Fruit fly (Drosophila melanogaster): Measurements from ENCODE around the gene Sry-delta.

Sry-delta gene

DNA sequence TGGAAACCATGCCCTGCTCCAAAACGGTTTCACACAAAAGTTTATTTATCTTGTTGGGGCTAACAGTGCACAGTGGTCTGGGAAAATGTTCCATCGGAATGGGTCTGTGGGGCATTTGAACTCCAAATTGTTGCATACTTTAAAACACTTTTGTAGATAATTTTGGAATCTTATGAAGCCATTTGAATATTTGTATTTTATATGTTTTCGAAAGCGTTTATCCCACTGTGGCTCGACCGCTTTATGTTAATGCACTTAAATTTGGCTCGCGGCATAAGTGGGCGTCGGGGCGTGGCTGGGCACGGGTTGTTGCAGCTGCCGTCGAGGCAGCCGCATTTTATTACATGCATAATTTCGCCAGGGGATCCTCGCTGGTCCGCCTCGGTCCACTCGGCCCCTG is 28.7 kb downstream of the Sry-delta start (continued):
- TF ChIP-seq Smox (GFP tag; optimal IDR thresholded peaks at IDR 0.05) = no peak
- peak; percentile 37 for TF ChIP-seq acj6 (GFP tag; optimal IDR thresholded peaks at IDR 0.05)
- TF ChIP-seq pdm3 (GFP tag; optimal IDR thresholded peaks at IDR 0.05) = no peak
- no peak for TF ChIP-seq Ets96B (tag; optimal IDR thresholded peaks at IDR 0.05)
- peak; percentile 75 for TF ChIP-seq Eip78C (GFP tag)
- TF ChIP-seq CG8632 (GFP tag; optimal IDR thresholded peaks at IDR 0.05) = peak; percentile 7
- peak; percentile 48 for TF ChIP-seq Hr39 (GFP tag; optimal IDR thresholded peaks at IDR 0.05)
- TF ChIP-seq CG16779 (tag; optimal IDR thresholded peaks at IDR 0.05) = no peak

DNA sequence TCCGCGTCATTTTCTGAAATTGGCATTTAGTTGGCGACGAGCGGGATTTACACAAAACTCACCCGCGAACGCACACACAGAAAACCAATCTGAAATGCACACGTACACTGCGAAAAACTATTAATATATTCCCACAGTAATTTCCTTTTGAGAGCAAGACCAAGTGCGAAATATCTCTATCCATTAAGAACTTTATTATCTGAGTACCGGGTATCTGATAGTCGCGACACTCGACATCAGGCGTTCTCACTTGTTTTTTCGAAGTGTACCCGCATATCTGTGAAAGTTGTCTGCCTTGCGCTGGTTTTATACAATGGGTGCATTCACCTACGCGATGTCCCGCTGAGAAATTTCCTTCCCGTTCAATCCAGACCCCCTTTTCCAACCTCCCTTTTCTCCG is 32.9 kb downstream of the Sry-delta start:
- no peak for TF ChIP-seq CG9139 (GFP tag; optimal IDR thresholded peaks at IDR 0.05)
- peak; percentile 62 for TF ChIP-seq CG8632 (GFP tag; optimal IDR thresholded peaks at IDR 0.05)
- peak; percentile 72 for TF ChIP-seq OdsH (GFP tag; optimal IDR thresholded peaks at IDR 0.05)
- peak; percentile 68 for TF ChIP-seq CG31627 (GFP tag; optimal IDR thresholded peaks at IDR 0.05)
- TF ChIP-seq CG6276 (GFP tag; optimal IDR thresholded peaks at IDR 0.05) = peak; percentile 46
- TF ChIP-seq CG11762 (GFP tag; optimal IDR thresholded peaks at IDR 0.05; ENCODE audit: insufficient read depth) = peak; percentile 36
- peak; percentile 70 for TF ChIP-seq Hr39 (GFP tag; optimal IDR thresholded peaks at IDR 0.05)
- TF ChIP-seq CG6808 (GFP tag; optimal IDR thresholded peaks at IDR 0.05) = peak; percentile 35
- TF ChIP-seq vri (GFP tag; optimal IDR thresholded peaks at IDR 0.05) = no peak
- peak; percentile 73 for TF ChIP-seq pdm3 (GFP tag; optimal IDR thresholded peaks at IDR 0.05)
- peak; percentile 86 for TF ChIP-seq Hr4 (GFP tag; optimal IDR thresholded peaks at IDR 0.05)
- peak; percentile 36 for TF ChIP-seq spab (GFP tag; optimal IDR thresholded peaks at IDR 0.05)
- TF ChIP-seq acj6 (GFP tag; optimal IDR thresholded peaks at IDR 0.05) = peak; percentile 67
- peak; percentile 37 for TF ChIP-seq Ets96B (tag; optimal IDR thresholded peaks at IDR 0.05)
- peak; percentile 48 for TF ChIP-seq CG3032 (tag; optimal IDR thresholded peaks at IDR 0.05)
- TF ChIP-seq dsx (GFP tag; optimal IDR thresholded peaks at IDR 0.05; ENCODE audit: poor library complexity, severe bottlenecking) = peak; percentile 3
- TF ChIP-seq Sox102F (GFP tag; optimal IDR thresholded peaks at IDR 0.05) = peak; percentile 51
- peak; percentile 74 for TF ChIP-seq CG6792 (GFP tag; optimal IDR thresholded peaks at IDR 0.05)
- TF ChIP-seq svp (GFP tag) = peak; percentile 75
- peak; percentile 63 for TF ChIP-seq net (GFP tag; optimal IDR thresholded peaks at IDR 0.05)
- peak; percentile 55; the same call in 2 of the 3 replicates for TF ChIP-seq CG8119 (GFP tag; IDR thresholded peaks at IDR 0.05)
- peak; percentile 31 for TF ChIP-seq CG8319 (GFP tag; optimal IDR thresholded peaks at IDR 0.05)
- TF ChIP-seq Hr38 (GFP tag; optimal IDR thresholded peaks at IDR 0.05) = no peak
- peak; percentile 61 for TF ChIP-seq Met (GFP tag; optimal IDR thresholded peaks at IDR 0.05)
- peak; percentile 58 for TF ChIP-seq CG4318 (GFP tag; optimal IDR thresholded peaks at IDR 0.05)
- peak; percentile 80 for TF ChIP-seq CG32006 (GFP tag; optimal IDR thresholded peaks at IDR 0.05)
- TF ChIP-seq CG34406 (GFP tag; optimal IDR thresholded peaks at IDR 0.05) = peak; percentile 48
- no peak for TF ChIP-seq CG16779 (tag; optimal IDR thresholded peaks at IDR 0.05)
- peak; percentile 24 to 52 for TF ChIP-seq ss (GFP tag; optimal IDR thresholded peaks at IDR 0.05)
- TF ChIP-seq lz (GFP tag; optimal IDR thresholded peaks at IDR 0.05) = peak; percentile 72
- TF ChIP-seq CG7368 (GFP tag; optimal IDR thresholded peaks at IDR 0.05) = peak; percentile 3
- TF ChIP-seq Sox15 (GFP tag; optimal IDR thresholded peaks at IDR 0.05) = peak; percentile 39
- peak; percentile 70 for TF ChIP-seq Gug (GFP tag; IDR thresholded peaks at IDR 0.05)
- TF ChIP-seq salr (GFP tag; optimal IDR thresholded peaks at IDR 0.05) = peak; percentile 20 to 53
- TF ChIP-seq CG1621 (tag; optimal IDR thresholded peaks at IDR 0.05) = peak; percentile 65
- TF ChIP-seq fkh (GFP tag; optimal IDR thresholded peaks at IDR 0.05) = no peak
- TF ChIP-seq topi (GFP tag; optimal IDR thresholded peaks at IDR 0.05) = peak; percentile 53
- TF ChIP-seq Eip93F (GFP tag; optimal IDR thresholded peaks at IDR 0.05) = no peak
- peak; percentile 71 for TF ChIP-seq CG10631 (GFP tag; optimal IDR thresholded peaks at IDR 0.05)
- no peak for TF ChIP-seq Smox (GFP tag; optimal IDR thresholded peaks at IDR 0.05)
- TF ChIP-seq fd85E (GFP tag; optimal IDR thresholded peaks at IDR 0.05) = no peak
- peak; percentile 51 for TF ChIP-seq achi (GFP tag; optimal IDR thresholded peaks at IDR 0.05)
- TF ChIP-seq CG11294 (GFP tag; IDR thresholded peaks at IDR 0.05) = peak; percentile 24; the same call in 1 of the 2 replicates
- no peak for TF ChIP-seq CG6854 (GFP tag; optimal IDR thresholded peaks at IDR 0.05)
- peak; percentile 5 for TF ChIP-seq Blimp-1 (GFP tag; optimal IDR thresholded peaks at IDR 0.05)
- peak; percentile 69 for TF ChIP-seq esn (GFP tag; optimal IDR thresholded peaks at IDR 0.05)
- peak; percentile 46 for TF ChIP-seq fd59A (GFP tag; optimal IDR thresholded peaks at IDR 0.05)

Data from whole organism, prepupa.